Fruit fly (Drosophila melanogaster): ENCODE measurements around the gene QC.

DNA sequence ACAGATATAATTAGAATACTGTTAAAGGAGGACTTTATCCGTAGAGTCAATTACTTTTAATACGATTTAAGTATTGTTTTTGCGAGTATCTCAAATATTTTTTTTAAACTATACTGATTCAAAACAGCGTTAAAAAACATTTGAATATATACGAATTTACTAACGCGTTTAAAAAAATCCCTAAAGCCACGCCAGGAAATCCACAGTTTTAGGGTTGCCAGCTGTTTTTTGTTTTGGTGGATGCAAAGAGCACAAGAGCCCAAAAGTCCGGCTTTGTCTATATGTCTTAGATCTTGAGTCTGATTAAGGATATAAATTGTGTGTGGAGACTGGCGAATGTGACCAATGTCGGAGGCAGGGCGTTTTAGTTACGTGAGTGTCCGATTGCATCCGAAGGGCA, 25.3 kb upstream of the QC start:
- TF ChIP-seq CG32121 (GFP tag; IDR thresholded peaks at IDR 0.05) (no peak), CG8301 (tag; optimal IDR thresholded peaks at IDR 0.05) (no peak), rn (GFP tag; IDR thresholded peaks at IDR 0.05) (no peak), CG4496 (GFP tag; IDR thresholded peaks at IDR 0.05) (no peak)

All from whole organism, pupa.